Worm (Caenorhabditis elegans): ENCODE results near the gene K08D9.2.

DNA sequence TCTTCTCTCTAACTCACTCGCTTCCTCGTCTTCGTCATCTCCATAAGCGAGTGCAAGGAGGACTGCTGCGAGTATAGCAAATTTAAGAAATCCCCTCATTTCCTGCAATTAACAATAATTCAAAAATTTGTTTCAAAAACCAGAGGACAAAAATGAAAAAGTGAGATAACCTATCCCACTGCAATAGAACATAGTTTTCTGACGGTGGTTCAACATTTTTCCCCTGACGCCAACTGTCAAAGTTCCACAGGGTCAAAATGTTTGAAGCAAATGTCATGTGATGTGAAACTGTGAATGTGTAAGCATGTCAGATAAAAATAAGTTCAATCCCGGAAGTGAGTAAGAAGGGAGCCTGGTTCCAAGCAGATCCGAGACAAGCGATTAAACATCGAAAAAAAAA, 41.9 kb downstream of the K08D9.2 start, which contains the start of gene T28A11.19:
- no peak for TF ChIP-seq fkh-10 (GFP tag; optimal IDR thresholded peaks at IDR 0.05)
- TF ChIP-seq ceh-48 (tag; optimal IDR thresholded peaks at IDR 0.05) = no peak
- no peak for TF ChIP-seq lin-11 (tag; optimal IDR thresholded peaks at IDR 0.05)
- no peak for TF ChIP-seq nhr-11 (tag; optimal IDR thresholded peaks at IDR 0.05)
- TF ChIP-seq mec-3 (tag; optimal IDR thresholded peaks at IDR 0.05; ENCODE audit: borderline replicate concordance) = no peak
